Worm (Caenorhabditis elegans) whole organism, late embryonic: ENCODE data around the gene F41C6.7.
"Not testable (repeated sequence)": the region's sequence is repeated elsewhere in the genome, so short reads cannot be mapped to it uniquely, and the experiment has no call there.

Experiments used
- C08G9.2 ChIP-seq: sonication (generic microtip); optimal IDR thresholded peaks from 2 replicates; lab custom pipeline; 2016; ENCODE audit warnings: mild to moderate bottlenecking, missing genetic modification characterization, moderate library complexity, missing compliant biosample characterization
- C38D4.7 ChIP-seq: fragments of 200-800 bp; sonication (Bioruptor generic); optimal IDR thresholded peaks from 2 replicates; lab custom pipeline; 2018; ENCODE audit warnings: mild to moderate bottlenecking, missing genetic modification characterization, moderate library complexity, missing compliant biosample characterization
- F13H6.1 ChIP-seq: sonication (generic microtip); optimal IDR thresholded peaks from 2 replicates; lab custom pipeline; 2016; ENCODE audit warnings: missing genetic modification characterization, missing compliant biosample characterization
- K02D7.2 ChIP-seq: sonication (generic microtip); optimal IDR thresholded peaks from 2 replicates; lab custom pipeline; 2017; ENCODE audit warnings: mild to moderate bottlenecking, missing genetic modification characterization, missing compliant biosample characterization
- Y22D7AL.16 ChIP-seq: sonication (generic microtip); optimal IDR thresholded peaks from 2 replicates; lab custom pipeline; 2016; ENCODE audit warnings: missing genetic modification characterization, missing compliant biosample characterization
- ahr-1 ChIP-seq: sonication (generic microtip); optimal IDR thresholded peaks from 2 replicates; lab custom pipeline; 2016; ENCODE audit warnings: missing genetic modification characterization, missing compliant biosample characterization
- ceh-14 ChIP-seq: sonication (generic microtip); optimal IDR thresholded peaks from 2 replicates; lab custom pipeline; 2016; ENCODE audit warnings: missing genotype, missing genetic modification characterization, missing compliant biosample characterization
- ceh-18 ChIP-seq: sonication (generic microtip); optimal IDR thresholded peaks from 2 replicates; lab custom pipeline; 2016; ENCODE audit warnings: missing genetic modification characterization, missing compliant biosample characterization
- ceh-19 ChIP-seq: fragments of 200-800 bp; sonication (Bioruptor generic); optimal IDR thresholded peaks from 2 replicates; lab custom pipeline; 2018; ENCODE audit warnings: mild to moderate bottlenecking, missing genetic modification characterization, missing compliant biosample characterization
- ceh-24 ChIP-seq: sonication (generic microtip); optimal IDR thresholded peaks from 2 replicates; lab custom pipeline; 2016; ENCODE audit warnings: mild to moderate bottlenecking, missing genetic modification characterization, missing compliant biosample characterization
- ceh-31 ChIP-seq: sonication (generic microtip); optimal IDR thresholded peaks from 2 replicates; lab custom pipeline; 2016; ENCODE audit warnings: missing genetic modification characterization, missing compliant biosample characterization
- ceh-9 ChIP-seq: sonication (generic microtip); optimal IDR thresholded peaks from 2 replicates; lab custom pipeline; 2016; ENCODE audit warnings: mild to moderate bottlenecking, missing genetic modification characterization, inconsistent platforms, missing compliant biosample characterization
- dmd-4 ChIP-seq: sonication (generic microtip); optimal IDR thresholded peaks from 2 replicates; lab custom pipeline; 2016; ENCODE audit warnings: borderline replicate concordance, missing genetic modification characterization, missing compliant biosample characterization
- elt-4 ChIP-seq: sonication (generic microtip); optimal IDR thresholded peaks from 2 replicates; lab custom pipeline; 2016; ENCODE audit warnings: missing genetic modification characterization, missing compliant biosample characterization
- ets-4 ChIP-seq: sonication (generic microtip); optimal IDR thresholded peaks from 2 replicates; lab custom pipeline; 2016; ENCODE audit warnings: missing genetic modification characterization, missing compliant biosample characterization
- fax-1 ChIP-seq: sonication (generic microtip); optimal IDR thresholded peaks from 2 replicates; lab custom pipeline; 2016; ENCODE audit warnings: missing genotype, missing genetic modification characterization, missing compliant biosample characterization
- fkh-6 ChIP-seq: sonication (generic microtip); optimal IDR thresholded peaks from 2 replicates; lab custom pipeline; 2016; ENCODE audit warnings: missing genetic modification characterization, missing compliant biosample characterization
- hlh-15 ChIP-seq: sonication (generic microtip); optimal IDR thresholded peaks from 2 replicates; lab custom pipeline; 2016; ENCODE audit warnings: missing genetic modification characterization, missing compliant biosample characterization
- hlh-6 ChIP-seq: sonication (generic microtip); optimal IDR thresholded peaks from 2 replicates; lab custom pipeline; 2016; ENCODE audit warnings: missing genotype, missing genetic modification characterization, missing compliant biosample characterization
- lim-6 ChIP-seq: sonication (generic microtip); optimal IDR thresholded peaks from 2 replicates; lab custom pipeline; 2016; ENCODE audit warnings: missing genetic modification characterization, missing compliant biosample characterization
- lin-11 ChIP-seq: fragments of 200-800 bp; sonication (Bioruptor generic); optimal IDR thresholded peaks from 2 replicates; lab custom pipeline; 2018; ENCODE audit warnings: mild to moderate bottlenecking, missing genetic modification characterization, missing compliant biosample characterization
- madf-2 ChIP-seq: sonication (generic microtip); optimal IDR thresholded peaks from 2 replicates; lab custom pipeline; 2017; ENCODE audit warnings: missing genetic modification characterization, missing compliant biosample characterization
- nfya-1 ChIP-seq: sonication (generic microtip); optimal IDR thresholded peaks from 2 replicates; lab custom pipeline; 2017; ENCODE audit warnings: missing genetic modification characterization, mild to moderate bottlenecking, missing compliant biosample characterization, antibody characterized with exemption, moderate library complexity
- nhr-11 ChIP-seq: fragments of 150-350 bp; optimal IDR thresholded peaks from 2 replicates; lab custom pipeline; 2014; ENCODE audit warnings: missing biosample characterization, missing genetic modification characterization
- nhr-232 ChIP-seq: sonication (generic microtip); optimal IDR thresholded peaks from 2 replicates; lab custom pipeline; 2016; ENCODE audit warnings: missing genetic modification characterization, missing compliant biosample characterization
- npax-4 ChIP-seq: sonication (generic microtip); optimal IDR thresholded peaks from 2 replicates; lab custom pipeline; 2016; ENCODE audit warnings: missing genetic modification characterization, missing compliant biosample characterization
- pha-2 ChIP-seq: sonication (generic microtip); optimal IDR thresholded peaks from 2 replicates; lab custom pipeline; 2017; ENCODE audit warnings: mild to moderate bottlenecking, missing genetic modification characterization, missing compliant biosample characterization
- ref-2 ChIP-seq: sonication (generic microtip); optimal IDR thresholded peaks from 2 replicates; lab custom pipeline; 2016; ENCODE audit warnings: missing genetic modification characterization, missing compliant biosample characterization
- sdc-2 ChIP-seq: sonication (generic microtip); optimal IDR thresholded peaks from 2 replicates; lab custom pipeline; 2016; ENCODE audit warnings: missing genotype, missing genetic modification characterization, missing compliant biosample characterization
- sox-4 ChIP-seq: sonication (generic microtip); optimal IDR thresholded peaks from 2 replicates; lab custom pipeline; 2017; ENCODE audit warnings: mild to moderate bottlenecking, missing genetic modification characterization, inconsistent platforms, missing compliant biosample characterization
- syd-9 ChIP-seq: sonication (generic microtip); optimal IDR thresholded peaks from 2 replicates; lab custom pipeline; 2016; ENCODE audit warnings: mild to moderate bottlenecking, missing genetic modification characterization, moderate library complexity, missing compliant biosample characterization
- tbx-2 ChIP-seq: sonication (generic microtip); optimal IDR thresholded peaks from 2 replicates; lab custom pipeline; 2016; ENCODE audit warnings: missing genetic modification characterization, missing compliant biosample characterization
- tbx-7 ChIP-seq: sonication (generic microtip); optimal IDR thresholded peaks from 2 replicates; lab custom pipeline; 2016; ENCODE audit warnings: missing genotype, missing genetic modification characterization, missing compliant biosample characterization
- ttx-3 ChIP-seq: sonication (generic microtip); optimal IDR thresholded peaks from 2 replicates; lab custom pipeline; 2016; ENCODE audit warnings: missing genetic modification reagents, missing genetic modification characterization, missing compliant biosample characterization
- unc-55 ChIP-seq: sonication (generic microtip); optimal IDR thresholded peaks from 2 replicates; lab custom pipeline; 2017; ENCODE audit warnings: missing biosample characterization, missing genetic modification reagents, missing genetic modification characterization
- zip-5 ChIP-seq: sonication (generic microtip); optimal IDR thresholded peaks from 2 replicates; lab custom pipeline; 2016; ENCODE audit warnings: missing genetic modification characterization, missing compliant biosample characterization
- ztf-16 ChIP-seq: sonication (generic microtip); optimal IDR thresholded peaks from 2 replicates; lab custom pipeline; 2017; ENCODE audit warnings: missing genetic modification characterization, missing compliant biosample characterization

Gene F41C6.7

ce11 chrX:6888208-6888607 is 3.1 kb upstream of the F41C6.7 start:
- TF ChIP-seq npax-4 (tag; lab: Kevin White, UChicago) (no peak), lin-11 (tag; lab: Kevin White, UChicago) (no peak), pha-2 (no peak), ahr-1 (no peak), fkh-6 (no peak), fax-1 (tag; lab: Kevin White, UChicago) (no peak), ceh-14 (tag; lab: Kevin White, UChicago) (no peak), ceh-18 (tag; lab: Kevin White, UChicago) (no peak), ets-4 (tag; lab: Kevin White, UChicago) (no peak), C08G9.2 (tag; lab: Kevin White, UChicago) (no peak)

- no peak for TF ChIP-seq nfya-1 (tag; lab: Kevin White, UChicago)
- no peak for TF ChIP-seq nhr-11 (tag; lab: Kevin White, UChicago)
- TF ChIP-seq elt-4, result no peak
- TF ChIP-seq C38D4.7 (GFP tag; lab: Kevin White, UChicago), result no peak
- TF ChIP-seq ceh-19 (GFP tag; lab: Kevin White, UChicago), result no peak
- TF ChIP-seq hlh-6 (tag; lab: Kevin White, UChicago), result no peak
- no peak for TF ChIP-seq ceh-14 (tag; lab: Kevin White, UChicago)
- no peak for TF ChIP-seq sox-4
- TF ChIP-seq lim-6 (tag; lab: Kevin White, UChicago), result no peak
- TF ChIP-seq F13H6.1 (tag; lab: Kevin White, UChicago), result no peak
- TF ChIP-seq zip-5 (tag; lab: Kevin White, UChicago), result no peak
- TF ChIP-seq ttx-3 (tag; lab: Kevin White, UChicago), result no peak
- no peak for TF ChIP-seq sdc-2 (tag; lab: Kevin White, UChicago)
- TF ChIP-seq hlh-15, result no peak
- no peak for TF ChIP-seq ceh-9 (tag; lab: Kevin White, UChicago)
- TF ChIP-seq Y22D7AL.16, result no peak
- TF ChIP-seq fax-1 (tag; lab: Kevin White, UChicago), result no peak
- TF ChIP-seq, all 69 proteins: peak for 0
Observed at ce11 chrX:6884439-6884838, 638 bp downstream of the F41C6.7 start.

ce11 chrX:6881795-6882194 is 3.3 kb downstream of the F41C6.7 start, which contains the start of gene F41C6.6:
Gene F41C6.6 (minus strand): TSS chrX:6881895.
- TF ChIP-seq ets-4 (tag; lab: Kevin White, UChicago); nhr-232; ceh-31 (tag; lab: Kevin White, UChicago): not testable (repeated sequence)
- TF ChIP-seq, all 69 proteins: peak for 0; not testable (repeated sequence) for 69

- TF ChIP-seq ahr-1 (no peak), tbx-7 (tag; lab: Kevin White, UChicago) (no peak), Y22D7AL.16 (no peak), ref-2 (no peak), tbx-2 (tag; lab: Kevin White, UChicago) (no peak)
Observed at ce11 chrX:6877436-6877835, 7.6 kb downstream of the F41C6.7 start, which contains the start of gene col-173. Gene col-173 (minus strand): TSS chrX:6877536.

- no peak for TF ChIP-seq ztf-16 (tag; lab: Kevin White, UChicago)
- TF ChIP-seq madf-2, result no peak
- TF ChIP-seq dmd-4 (tag; lab: Kevin White, UChicago), result no peak
- TF ChIP-seq lin-11 (tag; lab: Kevin White, UChicago), result no peak
- no peak for TF ChIP-seq nfya-1 (tag; lab: Kevin White, UChicago)
- no peak for TF ChIP-seq syd-9 (tag; lab: Kevin White, UChicago)
- TF ChIP-seq fkh-6, result no peak
- TF ChIP-seq ceh-24, result no peak
- no peak for TF ChIP-seq K02D7.2 (tag; lab: Kevin White, UChicago)
- TF ChIP-seq unc-55, result no peak
- TF ChIP-seq ceh-19 (GFP tag; lab: Kevin White, UChicago), result no peak
Observed at ce11 chrX:6875273-6875672, 9.8 kb downstream of the F41C6.7 start.
